Fruit fly (Drosophila melanogaster) whole organism, embryonic: ENCODE data around the gene CG12662.

Experiments used
- CG10321 ChIP-seq: fragments of 200-800 bp; sonication (Bioruptor generic); IDR thresholded peaks from 2 replicates; pipeline ENCODE4 v1.3.6; 2022; ENCODE audit warnings: missing biosample characterization, missing genetic modification characterization
- CG2712 ChIP-seq: fragments of 200-800 bp; optimal IDR thresholded peaks from 3 replicates; lab custom pipeline; 2019; ENCODE audit warnings: missing biosample characterization, mild to moderate bottlenecking, missing genetic modification characterization, moderate library complexity
- CG7357 ChIP-seq: fragments of 200-800 bp; sonication (Bioruptor generic); IDR thresholded peaks from 3 replicates; pipeline ENCODE4 v1.3.6; 2022; ENCODE audit warnings: missing biosample characterization, missing genetic modification characterization
- CG8478 ChIP-seq: fragments of >200 bp; optimal IDR thresholded peaks from 2 replicates; lab custom pipeline; 2018
- Elba2 ChIP-seq: fragments of 200-800 bp; sonication (Bioruptor generic); optimal IDR thresholded peaks from 3 replicates; lab custom pipeline; 2016; ENCODE audit warnings: missing biosample characterization, missing genetic modification characterization
- eyg ChIP-seq: fragments of 200-800 bp; sonication (Bioruptor generic); optimal IDR thresholded peaks from 3 replicates; lab custom pipeline; 2016; ENCODE audit warnings: missing biosample characterization, missing genetic modification characterization

dm6 chrX:8958261-8958660 lies 26.0 kb downstream of the CG12662 start:
- no peak for TF ChIP-seq Elba2 (GFP tag; lab: Kevin White, UChicago)
- no peak for TF ChIP-seq CG2712 (tag; lab: Kevin White, UChicago)
- TF ChIP-seq CG7357 (GFP tag; lab: Robert Waterston, UW), result no peak
- TF ChIP-seq CG10321, result no peak
- no peak for TF ChIP-seq CG8478 (lab: Kevin White, UChicago)
- no peak for TF ChIP-seq eyg (GFP tag; lab: Kevin White, UChicago)
